Fruit fly (Drosophila melanogaster) whole organism, embryonic: ENCODE measurements around the gene CG18596.

Source experiments
- Abd-B ChIP-seq: fragments of 200-800 bp; sonication (Bioruptor generic); optimal IDR thresholded peaks from 2 replicates; lab custom pipeline; 2018; ENCODE audit warnings: missing biosample characterization, mild to moderate bottlenecking, missing genetic modification characterization, moderate library complexity
- Adf1 ChIP-seq: fragments of 200-800 bp; sonication (Bioruptor generic); IDR thresholded peaks from 2 replicates; pipeline ENCODE4 v1.3.6; 2022; ENCODE audit warnings: missing biosample characterization, missing genetic modification characterization
- CG10147 ChIP-seq: fragments of 200-800 bp; sonication (Bioruptor generic); optimal IDR thresholded peaks from 2 replicates; lab custom pipeline; 2019; ENCODE audit warnings: missing biosample characterization, mild to moderate bottlenecking, missing genetic modification characterization, moderate library complexity
- CG1024 ChIP-seq: fragments of 200-800 bp; sonication (Bioruptor generic); IDR thresholded peaks from 2 replicates; pipeline ENCODE4 v1.3.6; 2022; ENCODE audit warnings: missing biosample characterization, missing genetic modification characterization
- CG1233 ChIP-seq: fragments of 200-800 bp; sonication (Bioruptor generic); optimal IDR thresholded peaks from 4 replicates; lab custom pipeline; 2018; ENCODE audit warnings: missing biosample characterization, mild to moderate bottlenecking, missing genetic modification characterization
- CG12659 ChIP-seq: fragments of 200-800 bp; sonication (Bioruptor generic); optimal IDR thresholded peaks from 3 replicates; lab custom pipeline; 2017; ENCODE audit warnings: mild to moderate bottlenecking, missing biosample characterization, missing genetic modification reagents, missing genetic modification characterization
- CG12942 ChIP-seq: fragments of 200-800 bp; sonication (Bioruptor generic); optimal IDR thresholded peaks from 3 replicates; lab custom pipeline; 2016; ENCODE audit warnings: missing biosample characterization, missing genetic modification characterization
- CG13775 ChIP-seq: fragments of 200-800 bp; sonication (Bioruptor generic); optimal IDR thresholded peaks from 3 replicates; lab custom pipeline; 2017; ENCODE audit warnings: missing biosample characterization, mild to moderate bottlenecking, missing genetic modification characterization
- CG14050 ChIP-seq: fragments of 200-800 bp; sonication (Bioruptor generic); IDR thresholded peaks from 3 replicates; pipeline ENCODE4 v1.3.6; 2022; ENCODE audit warnings: missing biosample characterization, missing genetic modification characterization
- CG14710 ChIP-seq: fragments of 200-800 bp; sonication (Bioruptor generic); optimal IDR thresholded peaks from 3 replicates; lab custom pipeline; 2019; ENCODE audit warnings: missing biosample characterization, mild to moderate bottlenecking, missing genetic modification characterization, moderate library complexity
- CG17912 ChIP-seq: fragments of 200-800 bp; sonication (Bioruptor generic); optimal IDR thresholded peaks from 2 replicates; lab custom pipeline; 2018; ENCODE audit warnings: missing biosample characterization, mild to moderate bottlenecking, missing genetic modification characterization
- CG2129 ChIP-seq: fragments of 200-800 bp; sonication (Bioruptor generic); IDR thresholded peaks from 2 replicates; pipeline ENCODE4 v1.3.6; 2022; ENCODE audit warnings: missing biosample characterization, missing genetic modification characterization; ENCODE audit not compliant: partially characterized antibody
- CG30020 ChIP-seq: fragments of 200-800 bp; optimal IDR thresholded peaks from 2 replicates; lab custom pipeline; 2019; ENCODE audit warnings: missing biosample characterization, mild to moderate bottlenecking, missing genetic modification characterization, moderate library complexity
- CG31224 ChIP-seq: fragments of 200-800 bp; sonication (Bioruptor generic); IDR thresholded peaks from 2 replicates; pipeline ENCODE4 v1.3.6; 2022; ENCODE audit warnings: missing biosample characterization, missing genetic modification characterization
- CG4360 ChIP-seq: fragments of 200-800 bp; sonication (Bioruptor generic); IDR thresholded peaks from 2 replicates; pipeline ENCODE4 v1.3.6; 2022; ENCODE audit warnings: missing biosample characterization, missing genetic modification characterization
- CG4404 ChIP-seq: fragments of 200-800 bp; sonication (Bioruptor generic); IDR thresholded peaks from 2 replicates; pipeline ENCODE4 v1.3.6; 2022; ENCODE audit warnings: missing biosample characterization, missing genetic modification characterization
- CG5245 ChIP-seq: fragments of 200-800 bp; sonication (Bioruptor generic); optimal IDR thresholded peaks from 3 replicates; lab custom pipeline; 2016; ENCODE audit warnings: missing biosample characterization, missing genetic modification characterization
- CG6813 ChIP-seq: fragments of 200-800 bp; sonication (Bioruptor generic); optimal IDR thresholded peaks from 2 replicates; lab custom pipeline; 2017; ENCODE audit warnings: missing biosample characterization, missing genetic modification characterization, mild to moderate bottlenecking, moderate library complexity, missing genetic modification reagents
- CG8089 ChIP-seq: fragments of 200-800 bp; sonication (Bioruptor generic); optimal IDR thresholded peaks from 3 replicates; lab custom pipeline; 2016; ENCODE audit warnings: missing biosample characterization, missing genetic modification characterization
- CG8359 ChIP-seq: fragments of 200-800 bp; sonication (Bioruptor generic); optimal IDR thresholded peaks from 2 replicates; lab custom pipeline; 2017; ENCODE audit warnings: missing biosample characterization, mild to moderate bottlenecking, missing genetic modification characterization, borderline replicate concordance
- CG9609 ChIP-seq: fragments of 200-800 bp; sonication (Bioruptor generic); optimal IDR thresholded peaks from 3 replicates; lab custom pipeline; 2016; ENCODE audit warnings: missing biosample characterization, missing genetic modification characterization
- CG9797 ChIP-seq: fragments of 200-800 bp; sonication (Bioruptor generic); optimal IDR thresholded peaks from 3 replicates; lab custom pipeline; 2018; ENCODE audit warnings: missing biosample characterization, mild to moderate bottlenecking, missing genetic modification characterization
- Camta ChIP-seq: fragments of 200-800 bp; sonication (Bioruptor generic); optimal IDR thresholded peaks from 2 replicates; lab custom pipeline; 2016; ENCODE audit warnings: missing biosample characterization, missing genetic modification characterization
- H2.0 ChIP-seq: fragments of 200-800 bp; sonication (Bioruptor generic); IDR thresholded peaks from 2 replicates; pipeline ENCODE4 v1.3.6; 2022; ENCODE audit warnings: missing biosample characterization, missing genetic modification characterization
- HLH54F ChIP-seq: fragments of 200-800 bp; sonication (Bioruptor generic); optimal IDR thresholded peaks from 3 replicates; lab custom pipeline; 2016; ENCODE audit warnings: missing biosample characterization, missing genetic modification characterization
- HmgZ ChIP-seq: fragments of 200-800 bp; sonication (Bioruptor generic); optimal IDR thresholded peaks from 2 replicates; lab custom pipeline; 2018; ENCODE audit warnings: missing biosample characterization, mild to moderate bottlenecking, missing genetic modification characterization
- Hmr ChIP-seq: fragments of 200-800 bp; sonication (Bioruptor generic); optimal IDR thresholded peaks from 3 replicates; lab custom pipeline; 2017; ENCODE audit warnings: mild to moderate bottlenecking, missing biosample characterization, missing genetic modification reagents, missing genetic modification characterization
- Oaz ChIP-seq: fragments of 200-800 bp; sonication (Bioruptor generic); IDR thresholded peaks from 2 replicates; pipeline ENCODE4 v1.3.6; 2022; ENCODE audit warnings: missing biosample characterization, missing genetic modification characterization
- Sox102F ChIP-seq: fragments of 200-800 bp; sonication (Bioruptor generic); optimal IDR thresholded peaks from 2 replicates; lab custom pipeline; 2018; ENCODE audit warnings: missing biosample characterization, mild to moderate bottlenecking, missing genetic modification characterization, moderate library complexity
- ac ChIP-seq: fragments of 200-800 bp; sonication (Bioruptor generic); optimal IDR thresholded peaks from 3 replicates; lab custom pipeline; 2017; ENCODE audit warnings: missing biosample characterization, mild to moderate bottlenecking, missing genetic modification characterization
- amos ChIP-seq: fragments of 200-800 bp; sonication (Bioruptor generic); IDR thresholded peaks from 2 replicates; pipeline ENCODE4 v1.3.6; 2022; ENCODE audit warnings: missing biosample characterization, missing genetic modification characterization; ENCODE audit not compliant: partially characterized antibody
- bigmax ChIP-seq: fragments of 200-800 bp; sonication (Bioruptor generic); optimal IDR thresholded peaks from 2 replicates; lab custom pipeline; 2018; ENCODE audit warnings: missing biosample characterization, mild to moderate bottlenecking, missing genetic modification characterization
- cas ChIP-seq: fragments of 200-800 bp; sonication (Bioruptor generic); IDR thresholded peaks from 2 replicates; pipeline ENCODE4 v1.3.6; 2022; ENCODE audit warnings: missing biosample characterization, missing genetic modification characterization
- chif ChIP-seq, 2 experiments: fragments of 200-800 bp; sonication (Bioruptor generic); optimal IDR thresholded peaks; 3 replicates each; lab custom pipeline; 2016; ENCODE audit warnings: missing biosample characterization in 2 of 2, missing genetic modification characterization in 2 of 2
- corto ChIP-seq: fragments of 200-800 bp; sonication (Bioruptor generic); optimal IDR thresholded peaks from 2 replicates; lab custom pipeline; 2016; ENCODE audit warnings: missing biosample characterization, mild to moderate bottlenecking, missing genetic modification characterization, moderate library complexity
- danr ChIP-seq: fragments of 200-800 bp; sonication (Bioruptor generic); IDR thresholded peaks from 2 replicates; pipeline ENCODE4 v1.3.6; 2022; ENCODE audit warnings: missing biosample characterization, missing genetic modification characterization
- dmrt99B ChIP-seq: fragments of 200-800 bp; sonication (Bioruptor generic); optimal IDR thresholded peaks from 2 replicates; lab custom pipeline; 2018; ENCODE audit warnings: missing biosample characterization, mild to moderate bottlenecking, missing genetic modification characterization, moderate library complexity
- dpn ChIP-seq, 2 experiments: fragments of 200-800 bp; sonication (Bioruptor generic); optimal IDR thresholded peaks; 3 replicates each; lab custom pipeline; 2016; ENCODE audit warnings: missing biosample characterization in 2 of 2, missing genetic modification characterization in 2 of 2
- ewg ChIP-seq: fragments of 200-800 bp; sonication (Bioruptor generic); optimal IDR thresholded peaks from 3 replicates; lab custom pipeline; 2017; ENCODE audit warnings: mild to moderate bottlenecking, missing biosample characterization, missing genetic modification reagents, missing genetic modification characterization
- exex ChIP-seq: fragments of 200-800 bp; sonication (Bioruptor generic); optimal IDR thresholded peaks from 4 replicates; lab custom pipeline; 2018; ENCODE audit warnings: missing biosample characterization, mild to moderate bottlenecking, missing genetic modification characterization, moderate library complexity
- fu2 ChIP-seq: fragments of 200-800 bp; sonication (Bioruptor generic); optimal IDR thresholded peaks from 2 replicates; lab custom pipeline; 2016; ENCODE audit warnings: missing biosample characterization, missing genetic modification characterization
- grau ChIP-seq: fragments of 200-800 bp; optimal IDR thresholded peaks from 3 replicates; lab custom pipeline; 2019; ENCODE audit warnings: missing biosample characterization, mild to moderate bottlenecking, missing genetic modification characterization, moderate library complexity
- kah ChIP-seq: fragments of 200-800 bp; sonication (Bioruptor generic); optimal IDR thresholded peaks from 2 replicates; lab custom pipeline; 2018; ENCODE audit warnings: missing biosample characterization, mild to moderate bottlenecking, missing genetic modification characterization
- luna ChIP-seq: fragments of 200-800 bp; sonication (Bioruptor generic); optimal IDR thresholded peaks from 2 replicates; lab custom pipeline; 2016; ENCODE audit warnings: missing biosample characterization, missing genetic modification characterization
- stwl ChIP-seq: fragments of 200-800 bp; sonication (Bioruptor generic); optimal IDR thresholded peaks from 3 replicates; lab custom pipeline; 2018; ENCODE audit warnings: missing biosample characterization, mild to moderate bottlenecking, missing genetic modification characterization, moderate library complexity
- tin ChIP-seq: fragments of 200-800 bp; sonication (Bioruptor generic); optimal IDR thresholded peaks from 3 replicates; lab custom pipeline; 2016; ENCODE audit warnings: missing biosample characterization, missing genetic modification characterization
- wek ChIP-seq: fragments of 200-800 bp; sonication (Bioruptor generic); optimal IDR thresholded peaks from 3 replicates; lab custom pipeline; 2018; ENCODE audit warnings: missing biosample characterization, mild to moderate bottlenecking, missing genetic modification characterization, moderate library complexity
- zen2 ChIP-seq: fragments of 200-800 bp; sonication (Bioruptor generic); IDR thresholded peaks from 3 replicates; pipeline ENCODE4 v1.3.6; 2022; ENCODE audit warnings: missing biosample characterization, missing genetic modification characterization; ENCODE audit not compliant: partially characterized antibody

CG18596 gene

dm6 chr3R:22356464-22357410 is 19.0 kb upstream of the CG18596 start, which contains the start of gene Sar1 (continued):
- peak; percentile 98 for TF ChIP-seq CG9797 (GFP tag; lab: Kevin White, UChicago)
- TF ChIP-seq corto: no peak
- TF ChIP-seq wek (GFP tag; lab: Kevin White, UChicago): no peak
- TF ChIP-seq cas (GFP tag; lab: Robert Waterston, UW): no peak
- peak; percentile 94 for TF ChIP-seq stwl (tag; lab: Kevin White, UChicago)
- TF ChIP-seq CG4360 (GFP tag; lab: Robert Waterston, UW): no peak
- peak; percentile 42 for TF ChIP-seq Abd-B (GFP tag; lab: Kevin White, UChicago)
- peak; percentile 19 to 55 for TF ChIP-seq dpn (GFP tag; optimal IDR thresholded peaks at IDR 0.05; lab: Kevin White, UChicago)
- TF ChIP-seq luna (GFP tag; lab: Kevin White, UChicago): no peak
- TF ChIP-seq zen2 (GFP tag; lab: Robert Waterston, UW): peak; percentile 82
- no peak for TF ChIP-seq CG8359 (GFP tag; lab: Kevin White, UChicago)
- TF ChIP-seq CG1024: no peak
- peak; percentile 0 to 46 for TF ChIP-seq chif (GFP tag; optimal IDR thresholded peaks at IDR 0.05; lab: Kevin White, UChicago)
- peak; percentile 41 for TF ChIP-seq grau (tag; lab: Kevin White, UChicago)
- TF ChIP-seq CG4404 (GFP tag; lab: Robert Waterston, UW): no peak; the same call in 1 of the 2 replicates
- TF ChIP-seq CG17912: peak; percentile 55
- 0 out of 2 replicates have a peak, but pooled peaks have one; percentile 9 for TF ChIP-seq H2.0 (GFP tag; lab: Robert Waterston, UW)
- peak; percentile 23 for TF ChIP-seq HLH54F
- TF ChIP-seq fu2: peak; percentile 51
- no peak for TF ChIP-seq bigmax (GFP tag; lab: Kevin White, UChicago)
- no peak for TF ChIP-seq tin (GFP tag; lab: Kevin White, UChicago)
- no peak for TF ChIP-seq CG31224 (GFP tag; lab: Robert Waterston, UW)
- TF ChIP-seq CG13775 (GFP tag; lab: Kevin White, UChicago): no peak
- peak; percentile 92 for TF ChIP-seq CG2129 (GFP tag; lab: Robert Waterston, UW)
- no peak for TF ChIP-seq danr (GFP tag; lab: Robert Waterston, UW)
- no peak for TF ChIP-seq CG8089
- peak; percentile 80 for TF ChIP-seq CG12659 (GFP tag; lab: Kevin White, UChicago)
- TF ChIP-seq CG5245 (GFP tag; lab: Kevin White, UChicago): no peak
- peak; percentile 98 for TF ChIP-seq amos (GFP tag; lab: Robert Waterston, UW)
- TF ChIP-seq dmrt99B: no peak
- no peak for TF ChIP-seq Oaz
- TF ChIP-seq ac: no peak
- TF ChIP-seq HmgZ: peak; percentile 92
- peak; percentile 35 for TF ChIP-seq Camta (GFP tag; lab: Kevin White, UChicago)
- peak; percentile 13 for TF ChIP-seq CG30020 (tag; lab: Kevin White, UChicago)
- TF ChIP-seq CG6813 (GFP tag; lab: Kevin White, UChicago): no peak
- TF ChIP-seq kah: no peak
- no peak for TF ChIP-seq CG14050 (GFP tag; lab: Robert Waterston, UW)
- peak; percentile 41 for TF ChIP-seq CG9609 (GFP tag; lab: Kevin White, UChicago)
- TF ChIP-seq CG10147: no peak
- peak; percentile 8 for TF ChIP-seq CG12942 (GFP tag; lab: Kevin White, UChicago)
- no peak; the same call in 1 of the 2 replicates for TF ChIP-seq Adf1 (GFP tag; lab: Robert Waterston, UW)
- no peak for TF ChIP-seq exex (tag; lab: Kevin White, UChicago)
- TF ChIP-seq Sox102F (GFP tag; lab: Kevin White, UChicago): no peak
- TF ChIP-seq ewg (GFP tag; lab: Kevin White, UChicago): peak; percentile 18
- peak; percentile 84 for TF ChIP-seq CG14710 (tag; lab: Kevin White, UChicago)
- TF ChIP-seq CG1233: no peak
- peak; percentile 86 for TF ChIP-seq Hmr
